Worm (Caenorhabditis elegans) whole organism, L1 larva: ENCODE data around the gene igdb-2.

ENCODE experiments used
- alr-1 ChIP-seq: fragments of 200-800 bp; sonication (Bioruptor generic); optimal IDR thresholded peaks from 2 replicates; lab custom pipeline; 2018; ENCODE audit warnings: borderline replicate concordance, mild to moderate bottlenecking, missing genetic modification characterization, missing compliant biosample characterization
- aly-2 ChIP-seq: fragments of 150-350 bp; optimal IDR thresholded peaks from 2 replicates; lab custom pipeline; 2014; ENCODE audit warnings: missing biosample characterization, missing genetic modification characterization
- ama-1 ChIP-seq: fragments of 150-350 bp; optimal IDR thresholded peaks from 2 replicates; lab custom pipeline; 2014
- blmp-1 ChIP-seq: fragments of 150-350 bp; optimal IDR thresholded peaks from 2 replicates; lab custom pipeline; 2014; ENCODE audit warnings: missing biosample characterization, missing genetic modification characterization
- dpl-1 ChIP-seq, 3 experiments: fragments of 150-350 bp in 2 of 3; sonication (generic microtip) in 1 of 3; optimal IDR thresholded peaks; 2 replicates each; lab custom pipeline; 2014 to 2017; ENCODE audit warnings: missing biosample characterization in 3 of 3, missing genetic modification characterization in 3 of 3, missing genetic modification reagents in 3 of 3
- dsc-1 ChIP-seq: sonication (generic microtip); optimal IDR thresholded peaks from 2 replicates; lab custom pipeline; 2016; ENCODE audit warnings: mild to moderate bottlenecking, missing genetic modification characterization, missing compliant biosample characterization
- efl-1 ChIP-seq, 4 experiments: fragments of 150-350 bp; optimal IDR thresholded peaks in 3 of 4; peaks in 1 of 4; 1 replicate in 1 of 4; 2 replicates in 3 of 4; lab custom pipeline; 2014; ENCODE audit warnings: missing biosample characterization in 2 of 4, missing genetic modification characterization in 2 of 4, missing genetic modification reagents in 2 of 4
- egl-13 ChIP-seq: sonication (generic microtip); optimal IDR thresholded peaks from 2 replicates; lab custom pipeline; 2016; ENCODE audit warnings: missing genotype, missing genetic modification reagents, missing genetic modification characterization, missing compliant biosample characterization
- elt-2 ChIP-seq: sonication (generic microtip); optimal IDR thresholded peaks from 2 replicates; lab custom pipeline; 2016; ENCODE audit warnings: missing genetic modification characterization, mild to moderate bottlenecking, inconsistent platforms, missing compliant biosample characterization, missing genetic modification reagents
- elt-3 ChIP-seq, 6 experiments: fragments of 150-350 bp in 1 of 6; sonication (generic microtip); optimal IDR thresholded peaks; 2 replicates each; lab custom pipeline; 2017 to 2018; ENCODE audit warnings: missing biosample characterization in 6 of 6, missing genetic modification characterization in 6 of 6, inconsistent platforms in 1 of 6
- fkh-8 ChIP-seq: sonication (generic microtip); optimal IDR thresholded peaks from 2 replicates; lab custom pipeline; 2016; ENCODE audit warnings: mild to moderate bottlenecking, missing genetic modification characterization, missing compliant biosample characterization
- fos-1 ChIP-seq: fragments of 150-350 bp; optimal IDR thresholded peaks from 2 replicates; lab custom pipeline; 2014; ENCODE audit warnings: missing biosample characterization, missing genetic modification characterization
- grh-1 ChIP-seq: fragments of 200-800 bp; sonication (Bioruptor generic); IDR thresholded peaks from 2 replicates; pipeline ENCODE4 v1.3.6; 2022; ENCODE audit warnings: missing genetic modification reagents, missing genetic modification characterization, missing compliant biosample characterization
- hlh-4 ChIP-seq: sonication (generic microtip); optimal IDR thresholded peaks from 2 replicates; lab custom pipeline; 2016; ENCODE audit warnings: mild to moderate bottlenecking, missing genetic modification characterization, missing compliant biosample characterization
- irx-1 ChIP-seq: sonication (generic microtip); optimal IDR thresholded peaks from 2 replicates; lab custom pipeline; 2016; ENCODE audit warnings: missing genetic modification characterization, missing compliant biosample characterization
- lin-14 ChIP-seq: fragments of 200-800 bp; sonication (Bioruptor generic); optimal IDR thresholded peaks from 2 replicates; lab custom pipeline; 2018; ENCODE audit warnings: mild to moderate bottlenecking, missing genetic modification characterization, moderate library complexity, missing compliant biosample characterization
- lin-15B ChIP-seq: fragments of 150-350 bp; sonication (generic microtip); optimal IDR thresholded peaks from 3 replicates; lab custom pipeline; 2014; ENCODE audit warnings: missing biosample characterization, missing genetic modification characterization
- lir-3 ChIP-seq: sonication (generic microtip); optimal IDR thresholded peaks from 2 replicates; lab custom pipeline; 2016; ENCODE audit warnings: mild to moderate bottlenecking, missing genetic modification characterization, moderate library complexity, missing compliant biosample characterization; ENCODE audit not compliant: poor library complexity
- lsy-2 ChIP-seq, 2 experiments: fragments of 150-350 bp; optimal IDR thresholded peaks; 2 replicates each; lab custom pipeline; 2014; ENCODE audit warnings: missing biosample characterization in 2 of 2, missing genetic modification characterization in 2 of 2
- mab-9 ChIP-seq: fragments of 200-800 bp; sonication (Bioruptor generic); IDR thresholded peaks from 2 replicates; pipeline ENCODE4 v1.3.6; 2022; ENCODE audit warnings: missing genetic modification reagents, missing genetic modification characterization, missing compliant biosample characterization
- mep-1 ChIP-seq: fragments of 150-350 bp; optimal IDR thresholded peaks from 2 replicates; lab custom pipeline; 2014; ENCODE audit warnings: missing biosample characterization, missing genetic modification characterization
- nhr-19 ChIP-seq: fragments of 200-800 bp; sonication (Bioruptor generic); conservative IDR thresholded peaks from 2 replicates; pipeline ENCODE4 v1.3.6; 2022; ENCODE audit warnings: missing genetic modification characterization, missing compliant biosample characterization
- nhr-237 ChIP-seq: fragments of 150-350 bp; optimal IDR thresholded peaks from 2 replicates; lab custom pipeline; 2014; ENCODE audit warnings: missing biosample characterization, missing genetic modification characterization
- nhr-28 ChIP-seq: fragments of 150-350 bp; optimal IDR thresholded peaks from 2 replicates; lab custom pipeline; 2014; ENCODE audit warnings: missing biosample characterization, missing genetic modification characterization
- nhr-71 ChIP-seq: sonication (generic microtip); optimal IDR thresholded peaks from 2 replicates; lab custom pipeline; 2016; ENCODE audit warnings: mild to moderate bottlenecking, missing genetic modification characterization, moderate library complexity, missing compliant biosample characterization
- nhr-84 ChIP-seq: sonication (generic microtip); optimal IDR thresholded peaks from 2 replicates; lab custom pipeline; 2017; ENCODE audit warnings: missing biosample characterization, missing genetic modification characterization
- nhr-85 ChIP-seq: sonication (generic microtip); peaks from one replicate; lab custom pipeline; 2016; ENCODE audit warnings: missing genetic modification characterization, inconsistent platforms, missing compliant biosample characterization
- nhr-90 ChIP-seq: sonication (generic microtip); optimal IDR thresholded peaks from 2 replicates; lab custom pipeline; 2016; ENCODE audit warnings: mild to moderate bottlenecking, missing genetic modification characterization, missing compliant biosample characterization; ENCODE audit not compliant: poor library complexity
- pag-3 ChIP-seq: sonication (generic microtip); optimal IDR thresholded peaks from 2 replicates; lab custom pipeline; 2017; ENCODE audit warnings: missing genetic modification characterization, mild to moderate bottlenecking, missing compliant biosample characterization, antibody characterized with exemption, borderline replicate concordance; ENCODE audit not compliant: insufficient read depth
- pqm-1 ChIP-seq: sonication (generic microtip); optimal IDR thresholded peaks from 3 replicates; lab custom pipeline; 2017; ENCODE audit warnings: missing biosample characterization, missing genetic modification characterization
- rnt-1 ChIP-seq: sonication (generic microtip); optimal IDR thresholded peaks from 2 replicates; lab custom pipeline; 2016; ENCODE audit warnings: mild to moderate bottlenecking, missing genetic modification characterization, moderate library complexity, missing compliant biosample characterization
- skn-1 ChIP-seq: fragments of 150-350 bp; optimal IDR thresholded peaks from 2 replicates; lab custom pipeline; 2014; ENCODE audit warnings: missing biosample characterization, missing genetic modification characterization
- sox-4 ChIP-seq: sonication (generic microtip); optimal IDR thresholded peaks from 2 replicates; lab custom pipeline; 2016; ENCODE audit warnings: missing genetic modification characterization, missing compliant biosample characterization
- sptf-1 ChIP-seq: fragments of 150-350 bp; optimal IDR thresholded peaks from 2 replicates; lab custom pipeline; 2014; ENCODE audit warnings: missing biosample characterization, missing genetic modification characterization
- tbx-2 ChIP-seq: sonication (generic microtip); optimal IDR thresholded peaks from 2 replicates; lab custom pipeline; 2016; ENCODE audit warnings: missing genetic modification characterization, missing compliant biosample characterization
- tlp-1 ChIP-seq: fragments of 150-350 bp; optimal IDR thresholded peaks from 2 replicates; lab custom pipeline; 2014; ENCODE audit warnings: missing biosample characterization, missing genetic modification characterization
- unc-62 ChIP-seq: fragments of 150-350 bp; optimal IDR thresholded peaks from 2 replicates; lab custom pipeline; 2014; ENCODE audit warnings: missing biosample characterization, missing genetic modification reagents, missing genetic modification characterization
- unc-86 ChIP-seq: sonication (generic microtip); optimal IDR thresholded peaks from 2 replicates; lab custom pipeline; 2016; ENCODE audit warnings: missing genetic modification characterization, missing compliant biosample characterization
- vab-15 ChIP-seq: sonication (generic microtip); optimal IDR thresholded peaks from 2 replicates; lab custom pipeline; 2017; ENCODE audit warnings: missing genotype, mild to moderate bottlenecking, missing genetic modification characterization, missing compliant biosample characterization

igdb-2 gene

ce11 chrIV:12429504-12429903, 39.0 kb upstream of the igdb-2 start:
- TF ChIP-seq nhr-19 (GFP tag; lab: Robert Waterston, UW) (no peak), blmp-1 (tag; lab: Kevin White, UChicago) (peak; percentile 13)

- TF ChIP-seq efl-1 (optimal IDR thresholded peaks at IDR 0.05; lab: Kevin White, UChicago) (no peak), efl-1 (GFP tag; optimal IDR thresholded peaks at IDR 0.05 in 1 of 2; lab: Kevin White, UChicago) (peak in 1 of 2 experiments; percentile 3), lin-15B (tag; lab: Kevin White, UChicago) (no peak)
These were observed 36.7 kb upstream of the igdb-2 start for ce11 chrIV:12431755-12432154.

ce11 chrIV:12432340-12432739, 36.1 kb upstream of the igdb-2 start, which contains the start of gene clec-184:
clec-184 (plus strand) TSS chrIV:12432640.
- TF ChIP-seq efl-1 (optimal IDR thresholded peaks at IDR 0.05; lab: Kevin White, UChicago) (no peak), efl-1 (GFP tag; optimal IDR thresholded peaks at IDR 0.05 in 1 of 2; lab: Kevin White, UChicago) (no peak), rnt-1 (tag; lab: Kevin White, UChicago) (no peak)

- TF ChIP-seq ama-1 (lab: Kevin White, UChicago) (no peak), tlp-1 (tag; lab: Kevin White, UChicago) (peak; percentile 88), pag-3 (tag; lab: Kevin White, UChicago) (no peak), pqm-1 (tag; lab: Kevin White, UChicago) (peak; percentile 4), elt-2 (tag; lab: Kevin White, UChicago) (peak; percentile 97)
These were observed 33.0 kb upstream of the igdb-2 start, which contains the start of gene irg-4 for ce11 chrIV:12435442-12435841. irg-4 (plus strand) TSS chrIV:12435833.

ce11 chrIV:12438359-12438758, 30.1 kb upstream of the igdb-2 start, which contains the start of gene clec-185:
clec-185 (plus strand) TSS chrIV:12438659.
- TF ChIP-seq mep-1, result no peak
- no peak for TF ChIP-seq efl-1 (optimal IDR thresholded peaks at IDR 0.05; lab: Kevin White, UChicago)
- TF ChIP-seq efl-1 (GFP tag; optimal IDR thresholded peaks at IDR 0.05 in 1 of 2; lab: Kevin White, UChicago), result peak in 1 of 2 experiments; percentile 79

ce11 chrIV:12441715-12442114, 26.7 kb upstream of the igdb-2 start, which contains the start of gene C25G4.17:
C25G4.17 (plus strand) TSS chrIV:12442015.
- TF ChIP-seq nhr-90, result no peak
- no peak for TF ChIP-seq irx-1 (tag; lab: Kevin White, UChicago)
- no peak for TF ChIP-seq fkh-8 (tag; lab: Kevin White, UChicago)
- no peak for TF ChIP-seq skn-1 (tag; lab: Kevin White, UChicago)
- TF ChIP-seq lin-14 (GFP tag; lab: Kevin White, UChicago), result no peak
- no peak for TF ChIP-seq lir-3 (tag; lab: Kevin White, UChicago)
- TF ChIP-seq unc-86, result no peak
- no peak for TF ChIP-seq alr-1 (tag; lab: Kevin White, UChicago)
- no peak for TF ChIP-seq fos-1 (tag; lab: Kevin White, UChicago)
- TF ChIP-seq egl-13 (tag; lab: Kevin White, UChicago), result no peak
- no peak for TF ChIP-seq tbx-2 (tag; lab: Kevin White, UChicago)
- TF ChIP-seq nhr-28, result no peak
- no peak for TF ChIP-seq rnt-1 (tag; lab: Kevin White, UChicago)
- TF ChIP-seq lsy-2 (tag; optimal IDR thresholded peaks at IDR 0.05; lab: Kevin White, UChicago), result no peak
- no peak for TF ChIP-seq unc-62
- no peak for TF ChIP-seq nhr-71 (tag; lab: Kevin White, UChicago)
- TF ChIP-seq grh-1, result no peak
- TF ChIP-seq nhr-19 (GFP tag; lab: Robert Waterston, UW), result no peak
- TF ChIP-seq sox-4, result no peak

ce11 chrIV:12443936-12444335, 24.5 kb upstream of the igdb-2 start, which contains the start of gene C25G4.2:
C25G4.2 (minus strand) TSS chrIV:12444035.
- TF ChIP-seq elt-3 (tag; optimal IDR thresholded peaks at IDR 0.05; lab: Kevin White, UChicago), result no peak
- no peak for TF ChIP-seq ama-1 (lab: Kevin White, UChicago)
- no peak for TF ChIP-seq aly-2 (tag; lab: Kevin White, UChicago)
- TF ChIP-seq dpl-1 (GFP tag; optimal IDR thresholded peaks at IDR 0.05; lab: Kevin White, UChicago), result no peak
- no peak for TF ChIP-seq hlh-4 (tag; lab: Kevin White, UChicago)
- TF ChIP-seq nhr-28, result no peak
- no peak for TF ChIP-seq sptf-1 (tag; lab: Kevin White, UChicago)
- TF ChIP-seq nhr-237 (tag; lab: Kevin White, UChicago), result no peak
- no peak for TF ChIP-seq nhr-85 (tag; lab: Kevin White, UChicago)
- TF ChIP-seq mab-9 (GFP tag; lab: Robert Waterston, UW), result no peak
- TF ChIP-seq tbx-2 (tag; lab: Kevin White, UChicago), result no peak
- TF ChIP-seq dsc-1 (tag; lab: Kevin White, UChicago), result no peak
- TF ChIP-seq tlp-1 (tag; lab: Kevin White, UChicago), result no peak
- no peak for TF ChIP-seq egl-13 (tag; lab: Kevin White, UChicago)
- TF ChIP-seq nhr-84 (tag; lab: Kevin White, UChicago), result no peak
- no peak for TF ChIP-seq vab-15 (tag; lab: Kevin White, UChicago)
